Worm (Caenorhabditis elegans): ENCODE results near the gene C36A4.4.
"Not testable (repeated sequence)": the region's sequence is repeated elsewhere in the genome, so short reads cannot be mapped to it uniquely, and the experiment has no call there.

Gene C36A4.4

DNA sequence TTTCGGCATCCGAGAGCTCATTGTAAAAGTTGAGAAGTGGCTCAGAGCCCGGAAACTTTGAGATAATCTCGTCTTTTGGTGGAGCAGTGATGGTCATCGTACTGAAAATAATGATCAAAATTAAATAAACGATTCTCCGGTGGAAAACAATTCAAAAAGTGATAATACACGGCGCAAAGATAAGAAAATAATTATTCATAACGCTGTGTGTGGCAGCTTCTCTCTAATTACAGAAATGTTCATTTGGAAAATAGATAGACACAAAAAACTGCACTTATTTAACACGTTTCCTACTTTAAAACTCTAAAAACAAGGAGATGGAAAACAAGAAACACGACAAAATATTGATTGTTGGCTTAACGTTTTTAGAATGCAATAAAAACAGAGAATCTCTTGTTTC is at the start of gene C36A4.4:
Gene C36A4.4 (minus strand): TSS at position 101 of the 400 bp plus-strand sequence.
- not testable (repeated sequence) for TF ChIP-seq ama-1 (optimal IDR thresholded peaks at IDR 0.05); hnd-1 (tag; optimal IDR thresholded peaks at IDR 0.05); sea-1 (GFP tag; conservative IDR thresholded peaks at IDR 0.05)

DNA sequence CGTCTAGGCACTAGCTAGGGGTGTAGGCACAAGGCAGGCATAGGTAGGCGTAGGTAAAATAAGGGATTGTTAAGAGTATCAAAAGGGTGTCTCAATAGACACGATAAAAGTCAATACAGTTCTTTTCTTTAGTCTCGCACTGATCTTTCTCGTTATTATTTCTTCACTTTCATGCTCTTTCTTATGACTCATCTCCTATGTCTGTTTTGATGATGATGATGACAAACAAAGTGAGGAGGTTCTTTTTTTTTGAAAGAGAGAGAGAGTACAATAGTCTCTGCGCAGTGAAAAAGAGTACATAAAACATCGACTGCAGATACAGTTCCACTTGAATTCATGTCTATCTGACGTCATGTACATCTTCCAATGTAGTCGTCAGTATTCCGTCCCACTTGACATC is 46.5 kb upstream of the C36A4.4 start:
- TF ChIP-seq hmg-4 (GFP tag; optimal IDR thresholded peaks at IDR 0.05) (no peak), ama-1 (optimal IDR thresholded peaks at IDR 0.05) (no peak), aly-1 (tag; optimal IDR thresholded peaks at IDR 0.05) (no peak), sea-1 (GFP tag; conservative IDR thresholded peaks at IDR 0.05) (no peak), hnd-1 (tag; optimal IDR thresholded peaks at IDR 0.05) (no peak), hmbx-1 (tag; optimal IDR thresholded peaks at IDR 0.05) (no peak), B0310.2 (tag; optimal IDR thresholded peaks at IDR 0.05) (no peak), tbx-37 (GFP tag; conservative IDR thresholded peaks at IDR 0.05) (no peak), ets-7 (tag; optimal IDR thresholded peaks at IDR 0.05) (no peak), F13C5.2 (tag; optimal IDR thresholded peaks at IDR 0.05) (no peak), tra-4 (tag; optimal IDR thresholded peaks at IDR 0.05) (no peak), ceh-36 (tag; optimal IDR thresholded peaks at IDR 0.05) (no peak)

DNA sequence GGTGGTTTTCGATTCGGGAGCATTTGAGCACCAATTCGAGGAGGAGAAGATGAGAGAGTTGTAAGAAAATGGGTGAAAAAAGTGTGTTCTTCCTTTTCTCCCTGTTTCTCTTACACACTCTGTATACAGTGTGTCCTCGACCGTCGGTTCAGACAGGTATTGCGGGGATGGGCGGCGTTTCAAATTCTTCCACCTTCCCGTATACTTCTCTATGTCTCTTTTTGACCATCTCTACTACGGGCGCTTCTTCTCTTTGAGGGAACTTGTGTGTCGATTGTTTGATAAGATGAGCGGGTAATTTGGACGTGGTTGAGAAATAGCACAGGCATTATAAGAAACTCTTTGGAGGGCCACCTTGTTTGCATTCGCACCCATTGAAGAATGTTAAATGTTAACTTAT is 44.2 kb upstream of the C36A4.4 start:
- peak; percentile 18 for TF ChIP-seq hmg-4 (GFP tag; optimal IDR thresholded peaks at IDR 0.05)
- TF ChIP-seq ama-1 (optimal IDR thresholded peaks at IDR 0.05): no peak

DNA sequence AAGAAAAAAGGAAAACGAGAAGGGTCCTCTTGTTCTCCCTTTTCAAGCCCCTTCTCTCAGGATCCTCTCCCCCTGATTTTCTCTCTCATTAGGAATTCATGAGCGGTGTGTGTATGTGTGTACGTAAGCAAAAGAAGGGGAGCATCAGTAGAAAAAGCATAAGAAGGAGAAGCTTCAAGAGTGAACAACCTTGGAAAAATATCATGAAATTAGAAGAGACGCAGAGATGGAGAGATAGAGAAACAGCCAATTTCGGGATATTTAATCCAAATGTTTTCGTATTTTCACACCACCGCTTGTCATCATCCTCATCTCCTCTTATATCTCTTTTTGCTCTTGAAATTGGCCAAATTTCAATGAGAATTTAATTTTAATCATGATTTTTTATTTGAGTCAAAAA is 39.7 kb upstream of the C36A4.4 start:
- TF ChIP-seq ama-1 (optimal IDR thresholded peaks at IDR 0.05): no peak
- TF ChIP-seq aly-1 (tag; optimal IDR thresholded peaks at IDR 0.05): no peak
- TF ChIP-seq hmg-4 (GFP tag; optimal IDR thresholded peaks at IDR 0.05): no peak
- TF ChIP-seq scrt-1 (GFP tag; IDR thresholded peaks at IDR 0.05): no peak
- TF ChIP-seq B0310.2 (tag; optimal IDR thresholded peaks at IDR 0.05): no peak
- no peak for TF ChIP-seq ets-7 (tag; optimal IDR thresholded peaks at IDR 0.05)
- no peak for TF ChIP-seq ceh-36 (tag; optimal IDR thresholded peaks at IDR 0.05)
- TF ChIP-seq flt-1 (GFP tag; IDR thresholded peaks at IDR 0.05): no peak
- no peak for TF ChIP-seq tbx-11 (GFP tag; IDR thresholded peaks at IDR 0.05)
- no peak for TF ChIP-seq pes-1 (GFP tag; IDR thresholded peaks at IDR 0.05)
- TF ChIP-seq sea-1 (GFP tag; conservative IDR thresholded peaks at IDR 0.05): no peak
- no peak for TF ChIP-seq hmbx-1 (tag; optimal IDR thresholded peaks at IDR 0.05)
- TF ChIP-seq tra-4 (tag; optimal IDR thresholded peaks at IDR 0.05): no peak
- no peak for TF ChIP-seq hnd-1 (tag; optimal IDR thresholded peaks at IDR 0.05)
- TF ChIP-seq tbx-37 (GFP tag; conservative IDR thresholded peaks at IDR 0.05): no peak

DNA sequence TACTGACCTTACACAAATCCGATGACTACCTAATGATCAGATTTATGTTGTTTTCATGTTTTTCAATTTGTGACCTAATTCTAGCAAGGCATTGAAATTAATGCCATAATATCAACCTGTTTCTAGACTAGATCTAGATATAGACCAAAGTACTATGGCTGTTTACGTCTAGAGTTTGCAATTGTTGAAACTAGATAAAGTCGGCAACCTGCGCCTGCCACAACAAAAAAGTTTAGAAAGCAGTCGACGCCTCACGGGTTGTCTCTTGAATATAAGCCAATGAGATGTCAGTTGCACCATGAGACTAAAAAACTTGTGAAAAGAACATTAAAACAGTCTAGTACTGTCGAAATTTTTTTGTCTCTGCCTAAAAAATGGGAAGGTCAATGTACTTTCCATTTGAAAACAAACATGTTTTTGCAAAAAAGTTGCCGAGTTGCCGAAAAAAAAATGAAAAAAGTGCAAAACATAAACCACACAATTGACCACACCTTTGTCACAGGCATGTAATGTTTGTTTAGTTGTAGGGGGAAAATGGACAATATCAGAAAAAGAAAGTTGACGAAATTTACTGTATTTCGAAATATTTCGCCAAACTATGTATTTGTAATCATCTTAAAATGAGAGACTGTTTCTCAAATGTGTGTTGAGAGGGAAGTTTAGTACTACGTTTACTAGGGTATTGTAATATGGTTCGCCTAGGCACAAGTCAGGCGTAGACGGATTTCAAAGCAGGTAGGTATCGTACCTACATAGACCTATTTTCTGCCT is 35.8 kb upstream of the C36A4.4 start:
- TF ChIP-seq pes-1 (GFP tag; IDR thresholded peaks at IDR 0.05): no peak
- no peak for TF ChIP-seq tbx-37 (GFP tag; conservative IDR thresholded peaks at IDR 0.05)

DNA sequence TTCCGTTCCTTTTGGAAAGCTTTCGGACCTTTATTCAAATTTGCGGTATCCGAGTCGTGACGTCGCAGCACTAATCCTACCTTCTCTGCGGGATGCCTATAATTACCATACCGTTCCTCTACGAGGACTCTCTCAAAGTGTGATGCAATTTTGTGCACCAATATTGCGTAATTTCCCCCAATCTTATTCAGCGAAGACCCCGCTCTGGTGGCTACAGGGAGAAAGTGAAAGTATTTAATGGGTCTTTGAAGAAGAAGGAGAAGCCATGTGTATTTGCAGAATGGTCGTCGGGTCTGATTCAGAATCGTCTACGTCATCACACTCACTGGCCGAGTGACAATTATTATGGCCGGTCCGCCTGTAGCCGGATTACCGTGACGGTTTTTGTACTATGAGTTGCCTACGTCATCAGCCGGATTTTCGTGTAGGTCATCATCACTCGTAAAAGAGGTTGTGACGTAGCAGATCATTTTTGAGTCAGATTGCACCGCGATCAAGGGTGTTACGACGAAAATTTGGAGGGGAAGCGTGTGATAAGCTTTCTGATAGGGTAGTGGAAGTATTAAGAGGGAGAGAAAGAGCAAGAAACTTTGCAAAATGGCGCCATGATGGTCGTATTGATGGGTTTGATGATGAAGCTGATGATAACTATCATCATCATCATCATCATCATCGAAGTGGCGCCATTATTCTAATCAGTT is 32.9 kb upstream of the C36A4.4 start:
- TF ChIP-seq aly-1 (tag; optimal IDR thresholded peaks at IDR 0.05): no peak
- peak; percentile 56 for TF ChIP-seq ceh-36 (tag; optimal IDR thresholded peaks at IDR 0.05)

DNA sequence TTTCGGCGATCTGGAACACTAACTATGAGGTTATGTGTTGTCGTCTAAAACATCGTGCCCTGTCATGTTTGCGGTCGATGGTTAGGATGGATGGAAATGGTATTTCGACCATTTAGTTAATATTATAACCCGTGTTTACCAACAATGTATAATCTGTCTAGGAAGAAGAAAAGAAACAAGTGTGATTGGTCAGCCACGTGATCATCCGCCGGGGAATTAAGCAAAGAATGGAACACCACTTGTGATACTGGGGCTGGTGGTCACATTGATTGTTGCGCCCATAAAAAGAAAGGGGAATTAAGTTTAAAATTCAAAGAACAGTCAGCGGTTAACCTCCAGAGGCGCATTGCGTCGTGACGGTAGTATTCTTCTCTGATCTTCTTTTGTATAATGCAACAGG is 32.2 kb upstream of the C36A4.4 start:
- TF ChIP-seq tra-4 (tag; optimal IDR thresholded peaks at IDR 0.05) (no peak), ceh-13 (GFP tag; optimal IDR thresholded peaks at IDR 0.05) (no peak), hmg-4 (GFP tag; optimal IDR thresholded peaks at IDR 0.05) (no peak), tbx-37 (GFP tag; conservative IDR thresholded peaks at IDR 0.05) (no peak), B0310.2 (tag; optimal IDR thresholded peaks at IDR 0.05) (no peak), sea-1 (GFP tag; conservative IDR thresholded peaks at IDR 0.05) (no peak), ama-1 (optimal IDR thresholded peaks at IDR 0.05) (no peak)

DNA sequence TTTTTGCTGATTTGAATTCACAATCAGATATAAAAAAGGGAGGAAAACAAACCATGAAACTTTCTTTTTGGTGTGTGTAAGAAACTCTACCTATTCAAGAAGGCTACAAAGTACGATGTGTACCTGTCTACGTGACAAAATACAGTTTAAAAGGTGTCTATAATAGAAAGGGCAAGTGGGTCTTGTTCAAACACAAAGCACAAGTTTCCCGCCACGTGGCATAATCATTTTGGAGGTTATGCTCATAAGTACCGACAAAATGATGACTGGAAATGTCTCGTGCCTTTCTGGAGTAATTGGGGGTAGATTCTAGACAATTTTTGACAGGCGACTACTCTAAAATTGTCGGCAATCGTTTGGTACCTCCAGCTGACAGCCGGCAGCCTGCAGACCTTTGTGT is 31.5 kb upstream of the C36A4.4 start:
- TF ChIP-seq tra-4 (tag; optimal IDR thresholded peaks at IDR 0.05) (no peak), ceh-36 (tag; optimal IDR thresholded peaks at IDR 0.05) (no peak), ets-7 (tag; optimal IDR thresholded peaks at IDR 0.05) (no peak), tbx-37 (GFP tag; conservative IDR thresholded peaks at IDR 0.05) (no peak), hmg-4 (GFP tag; optimal IDR thresholded peaks at IDR 0.05) (no peak), F13C5.2 (tag; optimal IDR thresholded peaks at IDR 0.05) (no peak), hmbx-1 (tag; optimal IDR thresholded peaks at IDR 0.05) (no peak), aly-1 (tag; optimal IDR thresholded peaks at IDR 0.05) (no peak), ama-1 (optimal IDR thresholded peaks at IDR 0.05) (no peak), scrt-1 (GFP tag; IDR thresholded peaks at IDR 0.05) (no peak), sea-1 (GFP tag; conservative IDR thresholded peaks at IDR 0.05) (no peak), tbx-11 (GFP tag; IDR thresholded peaks at IDR 0.05) (no peak), pes-1 (GFP tag; IDR thresholded peaks at IDR 0.05) (no peak), flt-1 (GFP tag; IDR thresholded peaks at IDR 0.05) (no peak)

Data from whole organism, early embryonic.